Worm (Caenorhabditis elegans): Measurements from ENCODE around the gene srx-58.
"Not testable (repeated sequence)": the region's sequence is repeated elsewhere in the genome, so short reads cannot be mapped to it uniquely, and the experiment has no call there.

ce11 chrV:15361412-15361811, 8.9 kb downstream of the srx-58 start, which contains the start of gene ech-1.1:
- not testable (repeated sequence) for TF ChIP-seq unc-62 (GFP tag; optimal IDR thresholded peaks at IDR 0.05); nhr-237 (tag; optimal IDR thresholded peaks at IDR 0.05); pha-4 (tag; optimal IDR thresholded peaks at IDR 0.05); unc-39 (tag; optimal IDR thresholded peaks at IDR 0.05); ham-2 (GFP tag; optimal IDR thresholded peaks at IDR 0.05); lsy-2 (tag; optimal IDR thresholded peaks at IDR 0.05); nhr-76 (tag; optimal IDR thresholded peaks at IDR 0.05); ceh-39 (tag; optimal IDR thresholded peaks at IDR 0.05); ceh-43 (GFP tag; optimal IDR thresholded peaks at IDR 0.05); sem-2 (GFP tag; optimal IDR thresholded peaks at IDR 0.05); nhr-28 (tag; optimal IDR thresholded peaks at IDR 0.05); ces-1 (GFP tag; optimal IDR thresholded peaks at IDR 0.05); mep-1 (tag; optimal IDR thresholded peaks at IDR 0.05)

Measured in whole organism, mixed stage, embryonic.